Fruit fly (Drosophila melanogaster) whole organism, embryonic: ENCODE data around the gene CG5715.
A peak's percentile ranks its signal among the peaks of the same experiment; 100 is the strongest.

Source experiments
- Atf6 ChIP-seq: fragments of 200-800 bp; sonication (Bioruptor generic); IDR thresholded peaks from 2 replicates; pipeline ENCODE4 v1.3.6; 2022; ENCODE audit warnings: missing biosample characterization, missing genetic modification characterization
- BtbVII ChIP-seq: fragments of 200-800 bp; sonication (Bioruptor generic); optimal IDR thresholded peaks from 3 replicates; lab custom pipeline; 2017; ENCODE audit warnings: missing biosample characterization, mild to moderate bottlenecking, missing genetic modification characterization
- Bteb2 ChIP-seq: fragments of 200-800 bp; sonication (Bioruptor generic); optimal IDR thresholded peaks from 2 replicates; lab custom pipeline; 2016; ENCODE audit warnings: missing biosample characterization, missing genetic modification characterization
- CG10209 ChIP-seq: fragments of 200-800 bp; sonication (Bioruptor generic); optimal IDR thresholded peaks from 3 replicates; lab custom pipeline; 2017; ENCODE audit warnings: missing biosample characterization, mild to moderate bottlenecking, missing genetic modification characterization, missing genetic modification reagents
- CG10462 ChIP-seq: fragments of 200-800 bp; sonication (Bioruptor generic); optimal IDR thresholded peaks from 2 replicates; lab custom pipeline; 2016; ENCODE audit warnings: missing biosample characterization, missing genetic modification characterization
- CG14710 ChIP-seq: fragments of 200-800 bp; sonication (Bioruptor generic); optimal IDR thresholded peaks from 3 replicates; lab custom pipeline; 2019; ENCODE audit warnings: missing biosample characterization, mild to moderate bottlenecking, missing genetic modification characterization, moderate library complexity
- CG2875 ChIP-seq: fragments of 200-800 bp; sonication (Bioruptor generic); optimal IDR thresholded peaks from 2 replicates; lab custom pipeline; 2017; ENCODE audit warnings: missing biosample characterization, mild to moderate bottlenecking, missing genetic modification characterization, missing genetic modification reagents
- CG3407 ChIP-seq: fragments of 200-800 bp; sonication (Bioruptor generic); optimal IDR thresholded peaks from 2 replicates; lab custom pipeline; 2018; ENCODE audit warnings: missing biosample characterization, mild to moderate bottlenecking, missing genetic modification characterization
- CG6791 ChIP-seq: fragments of 200-800 bp; sonication (Bioruptor generic); IDR thresholded peaks from 3 replicates; pipeline ENCODE4 v1.3.6; 2022; ENCODE audit warnings: missing biosample characterization, missing genetic modification characterization; ENCODE audit not compliant: partially characterized antibody
- CG7271 ChIP-seq: fragments of 200-800 bp; sonication (Bioruptor generic); optimal IDR thresholded peaks from 2 replicates; lab custom pipeline; 2018; ENCODE audit warnings: missing biosample characterization, mild to moderate bottlenecking, missing genetic modification characterization, moderate library complexity
- CG7839 ChIP-seq: fragments of 200-800 bp; sonication (Bioruptor generic); optimal IDR thresholded peaks from 3 replicates; lab custom pipeline; 2018; ENCODE audit warnings: missing biosample characterization, mild to moderate bottlenecking, missing genetic modification characterization, moderate library complexity
- CG8765 ChIP-seq: fragments of 200-800 bp; sonication (Bioruptor generic); IDR thresholded peaks from 2 replicates; pipeline ENCODE4 v1.3.6; 2022; ENCODE audit warnings: missing biosample characterization, missing genetic modification characterization
- CoRest ChIP-seq: fragments of 200-800 bp; sonication (Bioruptor generic); optimal IDR thresholded peaks from 3 replicates; lab custom pipeline; 2018; ENCODE audit warnings: missing biosample characterization, mild to moderate bottlenecking, missing genetic modification characterization, moderate library complexity
- Doc3 ChIP-seq: fragments of 200-800 bp; sonication (Bioruptor generic); IDR thresholded peaks from 3 replicates; pipeline ENCODE4 v1.3.6; 2022; ENCODE audit warnings: missing biosample characterization, missing genetic modification characterization; ENCODE audit not compliant: partially characterized antibody
- Ets97D ChIP-seq: fragments of 200-800 bp; sonication (Bioruptor generic); optimal IDR thresholded peaks from 3 replicates; lab custom pipeline; 2016; ENCODE audit warnings: missing biosample characterization, missing genetic modification characterization
- H2.0 ChIP-seq: fragments of 200-800 bp; sonication (Bioruptor generic); IDR thresholded peaks from 2 replicates; pipeline ENCODE4 v1.3.6; 2022; ENCODE audit warnings: missing biosample characterization, missing genetic modification characterization
- HHEX ChIP-seq: fragments of 200-800 bp; sonication (Bioruptor generic); optimal IDR thresholded peaks from 3 replicates; lab custom pipeline; 2017; ENCODE audit warnings: missing biosample characterization, mild to moderate bottlenecking, missing genetic modification characterization, missing genetic modification reagents
- HLH4C ChIP-seq: fragments of 200-800 bp; sonication (Bioruptor generic); IDR thresholded peaks from 3 replicates; pipeline ENCODE4 v1.3.6; 2022; ENCODE audit warnings: missing biosample characterization, missing genetic modification characterization; ENCODE audit not compliant: partially characterized antibody
- HLH54F ChIP-seq: fragments of 200-800 bp; sonication (Bioruptor generic); optimal IDR thresholded peaks from 3 replicates; lab custom pipeline; 2016; ENCODE audit warnings: missing biosample characterization, missing genetic modification characterization
- HLHmδ ChIP-seq: fragments of 200-800 bp; sonication (Bioruptor generic); optimal IDR thresholded peaks from 2 replicates; lab custom pipeline; 2018; ENCODE audit warnings: missing biosample characterization, mild to moderate bottlenecking, missing genetic modification characterization, moderate library complexity
- HmgZ ChIP-seq: fragments of 200-800 bp; sonication (Bioruptor generic); optimal IDR thresholded peaks from 2 replicates; lab custom pipeline; 2018; ENCODE audit warnings: missing biosample characterization, mild to moderate bottlenecking, missing genetic modification characterization
- Hr78 ChIP-seq, 2 experiments: fragments of 200-800 bp in 1 of 2; fragments of >200 bp in 1 of 2; sonication (Bioruptor generic) in 1 of 2; optimal IDR thresholded peaks; 2 replicates each; lab custom pipeline; 2017 to 2019; ENCODE audit warnings: missing biosample characterization in 2 of 2, missing genetic modification characterization in 2 of 2, mild to moderate bottlenecking in 1 of 2, moderate library complexity in 1 of 2
- Lpt ChIP-seq: fragments of >200 bp; optimal IDR thresholded peaks from 2 replicates; lab custom pipeline; 2018; ENCODE audit warnings: missing biosample characterization, missing genetic modification characterization
- Oli ChIP-seq: fragments of 200-800 bp; sonication (Bioruptor generic); optimal IDR thresholded peaks from 2 replicates; lab custom pipeline; 2018; ENCODE audit warnings: missing biosample characterization, mild to moderate bottlenecking, missing genetic modification characterization, moderate library complexity
- Poxn ChIP-seq: fragments of 200-800 bp; sonication (Bioruptor generic); IDR thresholded peaks from 2 replicates; pipeline ENCODE4 v1.3.6; 2022; ENCODE audit warnings: missing biosample characterization, missing genetic modification characterization
- Sin3A ChIP-seq: fragments of >200 bp; optimal IDR thresholded peaks from 2 replicates; lab custom pipeline; 2018
- Spps ChIP-seq: fragments of 200-800 bp; sonication (Bioruptor generic); optimal IDR thresholded peaks from 2 replicates; lab custom pipeline; 2018; ENCODE audit warnings: missing biosample characterization, mild to moderate bottlenecking, missing genetic modification characterization
- Vsx1 ChIP-seq: fragments of 200-800 bp; sonication (Bioruptor generic); optimal IDR thresholded peaks from 2 replicates; lab custom pipeline; 2017; ENCODE audit warnings: missing biosample characterization, mild to moderate bottlenecking, missing genetic modification characterization, missing genetic modification reagents
- YL-1 ChIP-seq: fragments of 200-800 bp; sonication (Bioruptor generic); optimal IDR thresholded peaks from 3 replicates; lab custom pipeline; 2017; ENCODE audit warnings: missing biosample characterization, mild to moderate bottlenecking, missing genetic modification characterization
- bowl ChIP-seq: fragments of 200-800 bp; sonication (Bioruptor generic); IDR thresholded peaks from 2 replicates; pipeline ENCODE4 v1.3.6; 2022; ENCODE audit warnings: missing biosample characterization, missing genetic modification characterization
- btn ChIP-seq: fragments of 200-800 bp; sonication (Bioruptor generic); optimal IDR thresholded peaks from 2 replicates; lab custom pipeline; 2016; ENCODE audit warnings: missing biosample characterization, missing genetic modification characterization
- dmrt11E ChIP-seq: fragments of 200-800 bp; sonication (Bioruptor generic); optimal IDR thresholded peaks from 3 replicates; lab custom pipeline; 2018; ENCODE audit warnings: missing biosample characterization, mild to moderate bottlenecking, missing genetic modification characterization, moderate library complexity
- fd96Cb ChIP-seq: fragments of 200-800 bp; sonication (Bioruptor generic); optimal IDR thresholded peaks from 2 replicates; lab custom pipeline; 2018; ENCODE audit warnings: missing biosample characterization, mild to moderate bottlenecking, missing genetic modification characterization, moderate library complexity
- gcm ChIP-seq: fragments of 200-800 bp; sonication (Bioruptor generic); optimal IDR thresholded peaks from 2 replicates; lab custom pipeline; 2019; ENCODE audit warnings: missing biosample characterization, mild to moderate bottlenecking, missing genetic modification characterization, moderate library complexity
- hb ChIP-seq: fragments of 200-800 bp; sonication (Bioruptor generic); IDR thresholded peaks from 3 replicates; pipeline ENCODE4 v1.3.6; 2022; ENCODE audit warnings: missing biosample characterization, missing genetic modification characterization; ENCODE audit not compliant: partially characterized antibody
- inv ChIP-seq: fragments of 200-800 bp; sonication (Bioruptor generic); IDR thresholded peaks from 2 replicates; pipeline ENCODE4 v1.3.6; 2022; ENCODE audit warnings: missing biosample characterization, missing genetic modification characterization; ENCODE audit not compliant: partially characterized antibody
- kni ChIP-seq: fragments of 200-800 bp; sonication (Bioruptor generic); optimal IDR thresholded peaks from 3 replicates; lab custom pipeline; 2017; ENCODE audit warnings: mild to moderate bottlenecking, missing biosample characterization, missing genetic modification reagents, missing genetic modification characterization
- p53 ChIP-seq: fragments of 200-800 bp; sonication (Bioruptor generic); optimal IDR thresholded peaks from 2 replicates; lab custom pipeline; 2016; ENCODE audit warnings: missing biosample characterization, missing genetic modification characterization
- phol ChIP-seq: fragments of 200-800 bp; sonication (Bioruptor generic); optimal IDR thresholded peaks from 3 replicates; lab custom pipeline; 2018; ENCODE audit warnings: missing biosample characterization, mild to moderate bottlenecking, missing genetic modification characterization, moderate library complexity
- pnt ChIP-seq: fragments of 200-800 bp; sonication (Bioruptor generic); optimal IDR thresholded peaks from 3 replicates; lab custom pipeline; 2016; ENCODE audit warnings: missing biosample characterization, missing genetic modification characterization
- ranshi ChIP-seq: fragments of 200-800 bp; sonication (Bioruptor generic); IDR thresholded peaks from 2 replicates; pipeline ENCODE4 v1.3.6; 2022; ENCODE audit warnings: missing biosample characterization, missing genetic modification characterization
- sens ChIP-seq: fragments of 200-800 bp; sonication (Bioruptor generic); peaks from one replicate; lab custom pipeline; 2016; ENCODE audit warnings: missing biosample characterization, missing genetic modification characterization
- shn ChIP-seq: fragments of 200-800 bp; sonication (Bioruptor generic); optimal IDR thresholded peaks from 3 replicates; lab custom pipeline; 2016; ENCODE audit warnings: missing biosample characterization, missing genetic modification characterization
- tll ChIP-seq, 2 experiments: fragments of 200-800 bp in 1 of 2; fragments of >200 bp in 1 of 2; sonication (Bioruptor generic) in 1 of 2; optimal IDR thresholded peaks; 2 replicates each; lab custom pipeline; 2017 to 2019; ENCODE audit warnings: missing biosample characterization in 2 of 2, missing genetic modification characterization in 2 of 2, mild to moderate bottlenecking in 1 of 2, moderate library complexity in 1 of 2
- toy ChIP-seq: fragments of 200-800 bp; sonication (Bioruptor generic); IDR thresholded peaks from 2 replicates; pipeline ENCODE4 v1.3.6; 2022; ENCODE audit warnings: missing biosample characterization, missing genetic modification characterization
- trh ChIP-seq: fragments of 200-800 bp; sonication (Bioruptor generic); optimal IDR thresholded peaks from 2 replicates; lab custom pipeline; 2016; ENCODE audit warnings: missing biosample characterization, missing genetic modification characterization
- twi ChIP-seq: fragments of 200-800 bp; optimal IDR thresholded peaks from 2 replicates; lab custom pipeline; 2019; ENCODE audit warnings: missing biosample characterization, mild to moderate bottlenecking, missing genetic modification characterization, moderate library complexity
- wek ChIP-seq: fragments of 200-800 bp; sonication (Bioruptor generic); optimal IDR thresholded peaks from 3 replicates; lab custom pipeline; 2018; ENCODE audit warnings: missing biosample characterization, mild to moderate bottlenecking, missing genetic modification characterization, moderate library complexity
- zen ChIP-seq: fragments of 200-800 bp; sonication (Bioruptor generic); optimal IDR thresholded peaks from 3 replicates; lab custom pipeline; 2018; ENCODE audit warnings: missing biosample characterization, mild to moderate bottlenecking, missing genetic modification characterization, moderate library complexity

Gene CG5715

dm6 chr3R:24298534-24298936 is 4.3 kb upstream of the CG5715 start (continued):
- TF ChIP-seq BtbVII (GFP tag; lab: Kevin White, UChicago), result peak; percentile 8
- no peak for TF ChIP-seq HLH54F (GFP tag; lab: Kevin White, UChicago)
- peak; percentile 22 for TF ChIP-seq CG3407 (GFP tag; lab: Kevin White, UChicago)
- TF ChIP-seq CoRest, result peak; percentile 21
- TF ChIP-seq fd96Cb (tag; lab: Kevin White, UChicago), result peak; percentile 20
- TF ChIP-seq phol (tag; lab: Kevin White, UChicago), result peak; percentile 54
- TF ChIP-seq HLHmδ, result peak; percentile 65
- TF ChIP-seq Vsx1 (GFP tag; lab: Kevin White, UChicago), result no peak
- TF ChIP-seq trh (GFP tag; lab: Kevin White, UChicago), result peak; percentile 1
- TF ChIP-seq gcm (GFP tag; lab: Kevin White, UChicago), result peak; percentile 38
- no peak for TF ChIP-seq HmgZ
- TF ChIP-seq CG7839 (tag; lab: Kevin White, UChicago), result peak; percentile 16
- no peak for TF ChIP-seq bowl
- TF ChIP-seq CG2875, result peak; percentile 34
- TF ChIP-seq Poxn (GFP tag; lab: Robert Waterston, UW), result no peak
- no peak for TF ChIP-seq shn (GFP tag; lab: Kevin White, UChicago)
- no peak for TF ChIP-seq CG8765 (GFP tag; lab: Robert Waterston, UW)
- peak; percentile 35 for TF ChIP-seq Oli (tag; lab: Kevin White, UChicago)
- no peak for TF ChIP-seq Bteb2
- no peak for TF ChIP-seq YL-1 (GFP tag; lab: Kevin White, UChicago)
- TF ChIP-seq kni, result no peak
- peak; percentile 0 for TF ChIP-seq CG10209 (GFP tag; lab: Kevin White, UChicago)
- peak; percentile 57 for TF ChIP-seq dmrt11E (tag; lab: Kevin White, UChicago)
- no peak for TF ChIP-seq p53 (GFP tag; lab: Kevin White, UChicago)
- TF ChIP-seq HHEX (GFP tag; lab: Kevin White, UChicago), result peak; percentile 2
- peak; percentile 26 for TF ChIP-seq CG14710 (tag; lab: Kevin White, UChicago)
- no peak for TF ChIP-seq hb (GFP tag; lab: Robert Waterston, UW)

- TF ChIP-seq Doc3 (GFP tag; lab: Robert Waterston, UW) (no peak), kni (peak; percentile 93), Sin3A (no peak), sens (GFP tag; lab: Kevin White, UChicago) (no peak), Atf6 (no peak), zen (peak; percentile 78), ranshi (GFP tag; lab: Robert Waterston, UW) (no peak), Spps (tag; lab: Kevin White, UChicago) (no peak), H2.0 (GFP tag; lab: Robert Waterston, UW) (no peak), bowl (no peak), CG10462 (no peak), Lpt (GFP tag; lab: Kevin White, UChicago) (no peak), Ets97D (no peak), pnt (GFP tag; lab: Kevin White, UChicago) (no peak), tll (GFP tag; optimal IDR thresholded peaks at IDR 0.05; lab: Kevin White, UChicago) (peak in 1 of 2 experiments; percentile 95), inv (GFP tag; lab: Robert Waterston, UW) (no peak), toy (GFP tag; lab: Robert Waterston, UW) (no peak), wek (GFP tag; lab: Kevin White, UChicago) (no peak), twi (tag; lab: Kevin White, UChicago) (peak; percentile 48), CG6791 (GFP tag; lab: Robert Waterston, UW) (no peak), phol (tag; lab: Kevin White, UChicago) (no peak), HLH4C (GFP tag; lab: Robert Waterston, UW) (no peak), btn (GFP tag; lab: Kevin White, UChicago) (no peak), Hr78 (GFP tag; optimal IDR thresholded peaks at IDR 0.05; lab: Kevin White, UChicago) (peak in 1 of 2 experiments; percentile 77), CG7271 (peak; percentile 18)
These were observed 3.4 kb upstream of the CG5715 start for dm6 chr3R:24297444-24298146.
